Fruit fly (Drosophila melanogaster) whole organism, embryonic: ENCODE data around the gene Tep4.

Source experiments
- Atf6 ChIP-seq: fragments of 200-800 bp; sonication (Bioruptor generic); IDR thresholded peaks from 2 replicates; pipeline ENCODE4 v1.3.6; 2022; ENCODE audit warnings: missing biosample characterization, missing genetic modification characterization
- Awh ChIP-seq: fragments of 200-800 bp; sonication (Bioruptor generic); IDR thresholded peaks from 2 replicates; pipeline ENCODE4, ENCODE4 v1.3.6; 2022; ENCODE audit warnings: missing biosample characterization, missing genetic modification characterization
- Bgb ChIP-seq: fragments of 200-800 bp; sonication (Bioruptor generic); IDR thresholded peaks from 2 replicates; pipeline ENCODE4 v1.3.6; 2022; ENCODE audit warnings: missing biosample characterization, missing genetic modification characterization; ENCODE audit not compliant: partially characterized antibody
- CG11398 ChIP-seq: fragments of 200-800 bp; sonication (Bioruptor generic); optimal IDR thresholded peaks from 2 replicates; lab custom pipeline; 2016; ENCODE audit warnings: missing biosample characterization, missing genetic modification characterization
- CG13287 ChIP-seq: fragments of 200-800 bp; sonication (Bioruptor generic); IDR thresholded peaks from 2 replicates; pipeline ENCODE4 v1.3.6; 2022; ENCODE audit warnings: missing biosample characterization, missing genetic modification characterization; ENCODE audit not compliant: partially characterized antibody
- CG14441 ChIP-seq: fragments of 200-800 bp; sonication (Bioruptor generic); IDR thresholded peaks from 2 replicates; pipeline ENCODE4 v1.3.6; 2022; ENCODE audit warnings: missing biosample characterization, missing genetic modification characterization
- CG17359 ChIP-seq: fragments of 200-800 bp; sonication (Bioruptor generic); optimal IDR thresholded peaks from 3 replicates; lab custom pipeline; 2018; ENCODE audit warnings: missing biosample characterization, mild to moderate bottlenecking, missing genetic modification characterization, moderate library complexity
- CG4820 ChIP-seq: fragments of 200-800 bp; sonication (Bioruptor generic); optimal IDR thresholded peaks from 3 replicates; lab custom pipeline; 2016; ENCODE audit warnings: missing biosample characterization, missing genetic modification characterization
- CG6854 ChIP-seq: fragments of 200-800 bp; sonication (Bioruptor generic); optimal IDR thresholded peaks from 3 replicates; lab custom pipeline; 2017; ENCODE audit warnings: missing biosample characterization, mild to moderate bottlenecking, missing genetic modification characterization
- CG7963 ChIP-seq: fragments of 200-800 bp; sonication (Bioruptor generic); IDR thresholded peaks from 3 replicates; pipeline ENCODE4 v1.3.6; 2022; ENCODE audit warnings: missing biosample characterization, missing genetic modification characterization; ENCODE audit not compliant: partially characterized antibody
- CoRest ChIP-seq: fragments of 200-800 bp; sonication (Bioruptor generic); optimal IDR thresholded peaks from 3 replicates; lab custom pipeline; 2018; ENCODE audit warnings: missing biosample characterization, mild to moderate bottlenecking, missing genetic modification characterization, moderate library complexity
- D ChIP-seq, 2 experiments: fragments of 200-800 bp in 1 of 2; fragments of >200 bp in 1 of 2; sonication (Bioruptor generic) in 1 of 2; optimal IDR thresholded peaks; 2 replicates in 1 of 2; 3 replicates in 1 of 2; lab custom pipeline; 2017; ENCODE audit warnings: mild to moderate bottlenecking in 1 of 2, missing biosample characterization in 1 of 2, missing genetic modification characterization in 1 of 2, missing genetic modification reagents in 1 of 2
- D19A ChIP-seq: fragments of 200-800 bp; optimal IDR thresholded peaks from 3 replicates; lab custom pipeline; 2019; ENCODE audit warnings: missing biosample characterization, mild to moderate bottlenecking, missing genetic modification characterization, moderate library complexity
- Dfd ChIP-seq, 2 experiments: fragments of >200 bp; optimal IDR thresholded peaks; 2 replicates each; lab custom pipeline; 2017; ENCODE audit warnings: missing biosample characterization in 2 of 2, missing genetic modification characterization in 2 of 2
- Drgx ChIP-seq: fragments of 200-800 bp; sonication (Bioruptor generic); IDR thresholded peaks from 2 replicates; pipeline ENCODE4 v1.3.6; 2022; ENCODE audit warnings: missing biosample characterization, missing genetic modification characterization
- GATAe ChIP-seq: fragments of 200-800 bp; sonication (Bioruptor generic); conservative IDR thresholded peaks from 2 replicates; pipeline ENCODE4 v1.3.6; 2022; ENCODE audit warnings: missing biosample characterization, missing genetic modification characterization
- HLH4C ChIP-seq: fragments of 200-800 bp; sonication (Bioruptor generic); IDR thresholded peaks from 3 replicates; pipeline ENCODE4 v1.3.6; 2022; ENCODE audit warnings: missing biosample characterization, missing genetic modification characterization; ENCODE audit not compliant: partially characterized antibody
- Hey ChIP-seq: fragments of 200-800 bp; sonication (Bioruptor generic); optimal IDR thresholded peaks from 3 replicates; lab custom pipeline; 2018; ENCODE audit warnings: missing biosample characterization, mild to moderate bottlenecking, missing genetic modification characterization
- Med ChIP-seq: fragments of 200-800 bp; sonication (Bioruptor generic); peaks from one replicate; lab custom pipeline; 2016; ENCODE audit warnings: missing biosample characterization, missing genetic modification characterization, mild to moderate bottlenecking, inconsistent platforms, moderate library complexity
- Mrtf ChIP-seq: fragments of 200-800 bp; sonication (Bioruptor generic); IDR thresholded peaks from 3 replicates; pipeline ENCODE4 v1.3.6; 2022; ENCODE audit warnings: missing biosample characterization, missing genetic modification characterization
- NFAT ChIP-seq: fragments of 200-800 bp; sonication (Bioruptor generic); IDR thresholded peaks from 2 replicates; pipeline ENCODE4 v1.3.6; 2022; ENCODE audit warnings: missing biosample characterization, missing genetic modification characterization
- Oli ChIP-seq: fragments of 200-800 bp; sonication (Bioruptor generic); optimal IDR thresholded peaks from 2 replicates; lab custom pipeline; 2018; ENCODE audit warnings: missing biosample characterization, mild to moderate bottlenecking, missing genetic modification characterization, moderate library complexity
- Pdp1 ChIP-seq, 2 experiments: fragments of 200-800 bp; sonication (Bioruptor generic); optimal IDR thresholded peaks; 3 replicates each; lab custom pipeline; 2016; ENCODE audit warnings: missing biosample characterization in 2 of 2, missing genetic modification characterization in 2 of 2, mild to moderate bottlenecking in 1 of 2, moderate library complexity in 1 of 2
- Sry-β ChIP-seq: fragments of 200-800 bp; sonication (Bioruptor generic); optimal IDR thresholded peaks from 2 replicates; lab custom pipeline; 2018; ENCODE audit warnings: missing biosample characterization, mild to moderate bottlenecking, missing genetic modification characterization, moderate library complexity
- Vsx1 ChIP-seq: fragments of 200-800 bp; sonication (Bioruptor generic); optimal IDR thresholded peaks from 2 replicates; lab custom pipeline; 2017; ENCODE audit warnings: missing biosample characterization, mild to moderate bottlenecking, missing genetic modification characterization, missing genetic modification reagents
- cg ChIP-seq: fragments of 200-800 bp; sonication (Bioruptor generic); optimal IDR thresholded peaks from 3 replicates; lab custom pipeline; 2019; ENCODE audit warnings: missing biosample characterization, mild to moderate bottlenecking, missing genetic modification characterization, moderate library complexity
- croc ChIP-seq: fragments of 200-800 bp; sonication (Bioruptor generic); conservative IDR thresholded peaks from 3 replicates; pipeline ENCODE4 v1.3.6; 2022; ENCODE audit warnings: missing biosample characterization, missing genetic modification characterization
- da ChIP-seq: fragments of 200-800 bp; sonication (Bioruptor generic); optimal IDR thresholded peaks from 2 replicates; lab custom pipeline; 2016; ENCODE audit warnings: missing biosample characterization, missing genetic modification characterization
- grau ChIP-seq: fragments of 200-800 bp; optimal IDR thresholded peaks from 3 replicates; lab custom pipeline; 2019; ENCODE audit warnings: missing biosample characterization, mild to moderate bottlenecking, missing genetic modification characterization, moderate library complexity
- gsb-n ChIP-seq: fragments of 200-800 bp; sonication (Bioruptor generic); optimal IDR thresholded peaks from 3 replicates; lab custom pipeline; 2018; ENCODE audit warnings: missing biosample characterization, mild to moderate bottlenecking, missing genetic modification characterization
- kni ChIP-seq: fragments of 200-800 bp; sonication (Bioruptor generic); optimal IDR thresholded peaks from 3 replicates; lab custom pipeline; 2017; ENCODE audit warnings: mild to moderate bottlenecking, missing biosample characterization, missing genetic modification reagents, missing genetic modification characterization
- lab ChIP-seq: fragments of 200-800 bp; sonication (Bioruptor generic); optimal IDR thresholded peaks from 3 replicates; lab custom pipeline; 2017; ENCODE audit warnings: missing biosample characterization, missing genetic modification characterization, mild to moderate bottlenecking, moderate library complexity, missing genetic modification reagents
- nerfin-2 ChIP-seq: fragments of 200-800 bp; sonication (Bioruptor generic); IDR thresholded peaks from 2 replicates; pipeline ENCODE4 v1.3.6; 2022; ENCODE audit warnings: missing biosample characterization, missing genetic modification characterization; ENCODE audit not compliant: partially characterized antibody
- oc ChIP-seq: fragments of 200-800 bp; sonication (Bioruptor generic); optimal IDR thresholded peaks from 2 replicates; lab custom pipeline; 2018; ENCODE audit warnings: missing biosample characterization, mild to moderate bottlenecking, missing genetic modification characterization, moderate library complexity
- pb ChIP-seq: fragments of 200-800 bp; sonication (Bioruptor generic); optimal IDR thresholded peaks from 3 replicates; lab custom pipeline; 2016; ENCODE audit warnings: missing biosample characterization, missing genetic modification characterization
- peb ChIP-seq: fragments of 200-800 bp; sonication (Bioruptor generic); IDR thresholded peaks from 2 replicates; pipeline ENCODE4 v1.3.6; 2022; ENCODE audit warnings: missing biosample characterization, missing genetic modification characterization
- repo ChIP-seq: fragments of 200-800 bp; sonication (Bioruptor generic); optimal IDR thresholded peaks from 2 replicates; lab custom pipeline; 2016; ENCODE audit warnings: missing biosample characterization, missing genetic modification characterization
- ro ChIP-seq: fragments of 200-800 bp; sonication (Bioruptor generic); IDR thresholded peaks from 2 replicates; pipeline ENCODE4 v1.3.6; 2022; ENCODE audit warnings: missing biosample characterization, missing genetic modification characterization
- row ChIP-seq: fragments of 200-800 bp; sonication (Bioruptor generic); IDR thresholded peaks from 3 replicates; pipeline ENCODE4 v1.3.6; 2022; ENCODE audit warnings: missing biosample characterization, missing genetic modification characterization
- sens ChIP-seq: fragments of 200-800 bp; sonication (Bioruptor generic); peaks from one replicate; lab custom pipeline; 2016; ENCODE audit warnings: missing biosample characterization, missing genetic modification characterization
- shn ChIP-seq: fragments of 200-800 bp; sonication (Bioruptor generic); optimal IDR thresholded peaks from 3 replicates; lab custom pipeline; 2016; ENCODE audit warnings: missing biosample characterization, missing genetic modification characterization
- sima ChIP-seq: fragments of 200-800 bp; sonication (Bioruptor generic); optimal IDR thresholded peaks from 2 replicates; lab custom pipeline; 2016; ENCODE audit warnings: missing biosample characterization, missing genetic modification characterization
- vvl ChIP-seq: fragments of 200-800 bp; sonication (Bioruptor generic); IDR thresholded peaks from 2 replicates; pipeline ENCODE4 v1.3.6; 2022; ENCODE audit warnings: missing biosample characterization, missing genetic modification characterization
- zen2 ChIP-seq: fragments of 200-800 bp; sonication (Bioruptor generic); IDR thresholded peaks from 3 replicates; pipeline ENCODE4 v1.3.6; 2022; ENCODE audit warnings: missing biosample characterization, missing genetic modification characterization; ENCODE audit not compliant: partially characterized antibody

The Tep4 gene

DNA sequence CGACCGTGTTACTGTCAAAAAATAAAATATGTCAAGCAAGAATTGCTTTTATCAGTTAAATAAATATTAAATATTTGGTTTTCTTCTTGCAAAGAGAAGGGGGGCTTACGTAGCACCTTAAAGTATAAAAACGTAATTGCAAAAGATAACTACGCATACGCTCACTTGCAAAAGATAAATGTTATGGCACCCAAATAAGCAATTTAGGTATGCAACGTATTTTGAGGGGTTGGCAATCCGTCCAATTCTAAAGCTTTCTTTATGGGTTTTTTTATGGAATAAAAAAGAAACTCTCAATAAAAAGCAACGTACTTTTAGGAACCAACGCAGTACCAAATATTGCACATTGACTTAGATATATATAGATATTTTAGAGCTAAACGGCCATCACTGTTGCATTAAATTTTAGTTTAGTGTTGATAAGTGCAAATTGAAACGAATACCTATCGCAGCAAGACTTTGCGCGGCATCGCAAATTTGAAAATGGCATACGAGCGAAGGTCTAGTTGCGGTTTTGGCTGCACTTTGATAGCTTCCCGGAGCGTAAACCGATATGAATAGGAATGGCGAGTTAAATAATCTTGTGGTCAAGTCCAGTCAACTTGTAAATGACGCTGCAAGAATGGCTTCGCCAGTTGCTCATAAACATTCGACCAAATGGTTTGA, 17.1 kb downstream of the Tep4 start, which contains the start of gene CG13077 (continued):
- TF ChIP-seq sima (GFP tag; lab: Kevin White, UChicago), result no peak

dm6 chr2L:19567305-19567898, 19.1 kb downstream of the Tep4 start:
- no peak for TF ChIP-seq CoRest (tag; lab: Kevin White, UChicago)
- TF ChIP-seq Pdp1 (GFP tag; optimal IDR thresholded peaks at IDR 0.05; lab: Kevin White, UChicago), result peak in 1 of 2 experiments; percentile 93
- TF ChIP-seq row (GFP tag; lab: Robert Waterston, UW), result no peak
- peak; percentile 16 for TF ChIP-seq sens (GFP tag; lab: Kevin White, UChicago)
- TF ChIP-seq ro (GFP tag; lab: Robert Waterston, UW), result no peak
- TF ChIP-seq zen2 (GFP tag; lab: Robert Waterston, UW), result no peak
- peak; percentile 63 for TF ChIP-seq D19A (tag; lab: Kevin White, UChicago)
- peak; percentile 69 for TF ChIP-seq lab (GFP tag; lab: Kevin White, UChicago)
- TF ChIP-seq, all 482 proteins: peak for 4

DNA sequence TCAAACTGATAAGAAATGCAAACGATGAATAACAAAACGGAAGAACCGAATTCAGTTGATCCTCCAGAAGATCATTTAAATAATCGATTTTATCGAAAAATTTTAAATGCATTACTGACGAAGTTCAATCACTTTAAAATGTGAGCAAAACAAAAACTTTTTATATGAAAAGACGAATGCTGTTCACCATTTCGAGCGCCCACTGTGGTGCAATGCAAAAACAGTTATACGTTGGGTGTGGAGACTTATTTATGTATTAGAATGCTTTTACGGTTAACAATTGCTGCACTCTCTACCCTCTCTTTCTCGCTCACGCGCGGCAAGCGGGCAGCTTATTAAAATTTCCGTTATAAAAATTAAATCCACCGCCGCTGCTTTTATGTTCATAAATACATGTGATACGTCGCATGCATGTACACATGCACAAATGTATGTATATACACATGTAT, 22.5 kb downstream of the Tep4 start:
- TF ChIP-seq oc (peak; percentile 47), CG14441 (no peak), CG7963 (GFP tag; lab: Robert Waterston, UW) (no peak), vvl (peak; percentile 27; the same call in 1 of the 2 replicates), Hey (tag; lab: Kevin White, UChicago) (no peak), peb (no peak), CG17359 (tag; lab: Kevin White, UChicago) (peak; percentile 22), CG13287 (no peak), Atf6 (GFP tag; lab: Robert Waterston, UW) (no peak), shn (GFP tag; lab: Kevin White, UChicago) (no peak), Awh (GFP tag; lab: Robert Waterston, UW) (no peak), NFAT (no peak), gsb-n (tag; lab: Kevin White, UChicago) (peak; percentile 21), croc (GFP tag; lab: Robert Waterston, UW) (no peak), grau (peak; percentile 74), da (no peak), Mrtf (GFP tag; lab: Robert Waterston, UW) (no peak), CG11398 (no peak), pb (GFP tag; lab: Kevin White, UChicago) (no peak), HLH4C (GFP tag; lab: Robert Waterston, UW) (no peak), kni (GFP tag; lab: Kevin White, UChicago) (peak; percentile 36), row (GFP tag; lab: Robert Waterston, UW) (0 out of 3 replicates have a peak, but pooled peaks have one; percentile 12), nerfin-2 (GFP tag; lab: Robert Waterston, UW) (no peak), Oli (peak; percentile 9), GATAe (GFP tag; lab: Robert Waterston, UW) (no peak), cg (GFP tag; lab: Kevin White, UChicago) (peak; percentile 53), repo (GFP tag; lab: Kevin White, UChicago) (no peak), CG6854 (GFP tag; lab: Kevin White, UChicago) (no peak), Med (GFP tag; lab: Kevin White, UChicago) (peak; percentile 81), Drgx (0 out of 2 replicates have a peak, but pooled peaks have one; percentile 34), D (optimal IDR thresholded peaks at IDR 0.05; lab: Kevin White, UChicago) (no peak), D (GFP tag; optimal IDR thresholded peaks at IDR 0.05; lab: Kevin White, UChicago) (peak; percentile 7), Bgb (no peak), Vsx1 (GFP tag; lab: Kevin White, UChicago) (peak; percentile 37), Dfd (GFP tag; optimal IDR thresholded peaks at IDR 0.05; lab: Kevin White, UChicago) (no peak), CG4820 (GFP tag; lab: Kevin White, UChicago) (no peak), Sry-β (GFP tag; lab: Kevin White, UChicago) (no peak)
